Worm (Caenorhabditis elegans): ENCODE measurements around the gene F34D10.8.

DNA sequence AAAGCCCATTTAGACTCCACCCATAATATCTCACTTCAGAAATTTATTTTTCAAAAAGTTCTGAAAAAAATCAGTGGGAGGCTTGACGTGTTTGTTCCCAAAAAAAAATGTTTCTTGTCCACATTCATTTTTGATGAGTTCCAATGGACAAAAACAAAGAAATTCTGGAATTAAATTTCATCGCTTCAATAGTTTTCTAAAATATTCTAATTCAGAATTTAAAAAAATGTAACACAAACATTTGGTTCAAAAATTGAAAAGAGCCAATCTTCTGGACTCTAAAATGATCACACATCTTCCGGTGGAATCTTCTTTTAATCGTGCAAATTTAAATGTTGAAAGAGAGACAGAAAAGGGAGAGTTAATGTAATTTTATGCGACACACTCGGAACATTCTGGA is 38.1 kb upstream of the F34D10.8 start:
- TF ChIP-seq aha-1 (tag) (peak; percentile 70), nhr-11 (tag; optimal IDR thresholded peaks at IDR 0.05) (no peak), unc-62 (GFP tag; optimal IDR thresholded peaks at IDR 0.05 in 1 of 2) (no peak), unc-62 (tag; optimal IDR thresholded peaks at IDR 0.05) (no peak), nhr-237 (tag; optimal IDR thresholded peaks at IDR 0.05) (no peak), F26F4.8 (GFP tag; conservative IDR thresholded peaks at IDR 0.05) (no peak), aly-2 (tag; optimal IDR thresholded peaks at IDR 0.05) (no peak), mxl-3 (GFP tag; optimal IDR thresholded peaks at IDR 0.05) (no peak), lin-29 (GFP tag; IDR thresholded peaks at IDR 0.05) (no peak), fkh-10 (GFP tag; optimal IDR thresholded peaks at IDR 0.05) (no peak), duxl-1 (tag; optimal IDR thresholded peaks at IDR 0.05; ENCODE audit: poor library complexity) (no peak), unc-130 (GFP tag; optimal IDR thresholded peaks at IDR 0.05) (no peak)
